Worm (Caenorhabditis elegans) whole organism, L4/young adult: Measurements from ENCODE around the gene C46F11.6.

Source experiments
- dao-5 ChIP-seq: sonication (generic microtip); optimal IDR thresholded peaks from 2 replicates; lab custom pipeline; 2016; ENCODE audit warnings: missing genotype, missing genetic modification characterization, moderate library complexity, missing compliant biosample characterization
- him-1 ChIP-seq: sonication (generic microtip); optimal IDR thresholded peaks from 2 replicates; lab custom pipeline; 2016; ENCODE audit warnings: missing genotype, missing genetic modification reagents, missing genetic modification characterization, missing compliant biosample characterization

DNA sequence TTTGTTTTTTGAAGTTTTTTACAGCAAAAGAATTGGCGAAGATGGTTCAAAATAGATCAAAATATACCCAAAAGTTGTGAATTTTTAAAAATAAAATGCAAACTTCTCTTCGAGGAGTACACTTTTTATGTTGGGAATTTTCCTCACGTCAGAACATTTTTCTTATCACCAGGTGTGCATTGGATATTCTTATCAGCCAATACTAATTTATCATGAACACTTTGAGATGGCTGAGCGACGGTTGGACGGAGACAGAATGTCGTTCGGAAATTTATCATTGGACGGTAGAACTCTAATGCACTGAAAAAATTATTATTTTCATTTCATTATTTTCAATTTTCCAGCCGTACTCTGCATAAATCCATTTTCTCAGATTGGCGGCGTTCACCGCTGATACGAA, 20.9 kb downstream of the C46F11.6 start:
- TF ChIP-seq him-1 (no peak), dao-5 (tag; lab: Kevin White, UChicago) (no peak)
